Worm (Caenorhabditis elegans): ENCODE results near the gene mdt-15.

DNA sequence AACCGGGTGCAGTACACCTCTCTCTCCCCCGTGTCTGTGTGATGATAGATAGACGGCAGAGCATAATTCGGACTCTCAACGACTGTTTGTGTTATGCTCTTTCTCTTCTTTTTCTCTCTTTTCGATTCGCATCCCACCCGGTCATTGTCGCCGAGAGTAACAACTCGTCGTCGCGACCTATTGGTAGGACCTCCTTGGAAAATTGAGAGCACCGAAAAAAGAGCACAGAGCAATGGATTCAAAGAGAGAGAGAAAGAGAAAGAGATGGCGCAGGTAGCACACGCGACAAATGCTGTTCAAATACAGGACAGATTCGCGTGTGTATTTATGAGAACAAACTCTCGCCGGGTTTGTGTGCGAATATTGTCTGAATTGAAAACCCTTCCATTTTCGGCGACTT is 10.1 kb upstream of the mdt-15 start:
- TF ChIP-seq nhr-237 (tag; optimal IDR thresholded peaks at IDR 0.05), result no peak
- TF ChIP-seq elt-1 (tag; optimal IDR thresholded peaks at IDR 0.05; ENCODE audit: borderline replicate concordance, insufficient read depth), result no peak
- TF ChIP-seq snpc-4 (tag; optimal IDR thresholded peaks at IDR 0.05), result no peak
- no peak for TF ChIP-seq unc-62 (GFP tag; optimal IDR thresholded peaks at IDR 0.05)
